Worm (Caenorhabditis elegans) whole organism, mixed stage, embryonic: ENCODE measurements around the gene B0393.5.
A peak's percentile ranks its signal among the peaks of the same experiment; 100 is the strongest.

Experiments used
- M03D4.4 ChIP-seq: sonication (generic microtip); optimal IDR thresholded peaks from 2 replicates; lab custom pipeline; 2017; ENCODE audit warnings: mild to moderate bottlenecking, missing genetic modification characterization, missing compliant biosample characterization
- ceh-83 ChIP-seq: fragments of 200-800 bp; sonication (Bioruptor generic); optimal IDR thresholded peaks from 2 replicates; lab custom pipeline; 2018; ENCODE audit warnings: mild to moderate bottlenecking, missing genetic modification characterization, missing compliant biosample characterization
- cnd-1 ChIP-seq: fragments of 200-800 bp; sonication (Bioruptor generic); optimal IDR thresholded peaks from 2 replicates; lab custom pipeline; 2018; ENCODE audit warnings: mild to moderate bottlenecking, missing genetic modification characterization, missing compliant biosample characterization
- flh-1 ChIP-seq: fragments of 200-800 bp; sonication (Bioruptor generic); optimal IDR thresholded peaks from 2 replicates; lab custom pipeline; 2018; ENCODE audit warnings: mild to moderate bottlenecking, missing genetic modification characterization, moderate library complexity, missing compliant biosample characterization
- lin-13 ChIP-seq: fragments of 150-350 bp; optimal IDR thresholded peaks from 2 replicates; lab custom pipeline; 2014; ENCODE audit warnings: missing biosample characterization, missing genetic modification characterization
- mls-2 ChIP-seq: sonication (generic microtip); optimal IDR thresholded peaks from 2 replicates; lab custom pipeline; 2016; ENCODE audit warnings: mild to moderate bottlenecking, missing genetic modification characterization, moderate library complexity, missing compliant biosample characterization
- nhr-237 ChIP-seq: fragments of 150-350 bp; optimal IDR thresholded peaks from 2 replicates; lab custom pipeline; 2014; ENCODE audit warnings: missing biosample characterization, missing genetic modification characterization
- nhr-76 ChIP-seq: sonication (generic microtip); optimal IDR thresholded peaks from 2 replicates; lab custom pipeline; 2017; ENCODE audit warnings: missing biosample characterization, missing genetic modification characterization
- pha-4 ChIP-seq: fragments of 150-350 bp; optimal IDR thresholded peaks from 2 replicates; lab custom pipeline; 2018; ENCODE audit warnings: missing biosample characterization, missing genetic modification reagents, missing genetic modification characterization
- snpc-4 ChIP-seq: fragments of 150-350 bp; optimal IDR thresholded peaks from 2 replicates; lab custom pipeline; 2014; ENCODE audit warnings: missing biosample characterization, missing genetic modification characterization
- unc-62 ChIP-seq: fragments of 150-350 bp; optimal IDR thresholded peaks from 2 replicates; lab custom pipeline; 2014; ENCODE audit warnings: missing biosample characterization, missing genetic modification reagents, missing genetic modification characterization
- ztf-11 ChIP-seq: fragments of 150-350 bp; optimal IDR thresholded peaks from 2 replicates; lab custom pipeline; 2014; ENCODE audit warnings: missing biosample characterization, missing genetic modification characterization

- TF ChIP-seq unc-62: no peak
- no peak for TF ChIP-seq snpc-4 (tag; lab: Kevin White, UChicago)
- TF ChIP-seq cnd-1: peak; percentile 84
- TF ChIP-seq flh-1 (GFP tag; lab: Kevin White, UChicago): peak; percentile 10
- TF ChIP-seq mls-2 (tag; lab: Kevin White, UChicago): peak; percentile 77
- TF ChIP-seq nhr-76 (tag; lab: Kevin White, UChicago): no peak
- peak; percentile 98 for TF ChIP-seq lin-13 (tag; lab: Kevin White, UChicago)
- peak; percentile 73 for TF ChIP-seq ceh-83 (GFP tag; lab: Kevin White, UChicago)
- peak; percentile 73 for TF ChIP-seq ztf-11 (tag; lab: Kevin White, UChicago)
- TF ChIP-seq nhr-237 (tag; lab: Kevin White, UChicago): peak; percentile 94
- TF ChIP-seq pha-4: peak; percentile 94
- peak; percentile 83 for TF ChIP-seq M03D4.4
Measured at ce11 chrIII:4756983-4757382, 8.6 kb upstream of the B0393.5 start, which contains the start of gene fbxl-2.
